Worm (Caenorhabditis elegans) whole organism, young adult: Measurements from ENCODE around the gene C39E9.8.

Source experiments
- F57C9.4 ChIP-seq: sonication (generic microtip); optimal IDR thresholded peaks from 2 replicates; lab custom pipeline; 2017; ENCODE audit warnings: mild to moderate bottlenecking, missing genetic modification characterization, missing compliant biosample characterization
- cebp-1 ChIP-seq, 2 experiments: fragments of 200-800 bp in 1 of 2; sonication (Bioruptor generic) in 1 of 2; sonication (generic microtip) in 1 of 2; IDR thresholded peaks in 1 of 2; optimal IDR thresholded peaks in 1 of 2; 2 replicates each; pipeline versions ENCODE4 v1.3.6 to Lab custom; 2017 to 2022; ENCODE audit warnings: missing compliant biosample characterization in 2 of 2, missing genetic modification characterization in 2 of 2, mild to moderate bottlenecking in 1 of 2, missing genetic modification reagents in 1 of 2, moderate library complexity in 1 of 2
- die-1 ChIP-seq: sonication (generic microtip); optimal IDR thresholded peaks from 2 replicates; lab custom pipeline; 2016; ENCODE audit warnings: missing genotype, mild to moderate bottlenecking, missing genetic modification characterization, missing compliant biosample characterization
- nfya-1 ChIP-seq: sonication (generic microtip); optimal IDR thresholded peaks from 2 replicates; lab custom pipeline; 2017; ENCODE audit warnings: antibody characterized with exemption, missing compliant biosample characterization, missing genetic modification characterization, borderline replicate concordance; ENCODE audit not compliant: insufficient read depth
- ztf-18 ChIP-seq: sonication (generic microtip); optimal IDR thresholded peaks from 2 replicates; lab custom pipeline; 2016; ENCODE audit warnings: missing genotype, mild to moderate bottlenecking, missing genetic modification characterization, missing compliant biosample characterization
- ztf-22 ChIP-seq: fragments of 200-800 bp; sonication (Bioruptor generic); optimal IDR thresholded peaks from 2 replicates; lab custom pipeline; 2018; ENCODE audit warnings: mild to moderate bottlenecking, missing genetic modification characterization, moderate library complexity, missing compliant biosample characterization

DNA sequence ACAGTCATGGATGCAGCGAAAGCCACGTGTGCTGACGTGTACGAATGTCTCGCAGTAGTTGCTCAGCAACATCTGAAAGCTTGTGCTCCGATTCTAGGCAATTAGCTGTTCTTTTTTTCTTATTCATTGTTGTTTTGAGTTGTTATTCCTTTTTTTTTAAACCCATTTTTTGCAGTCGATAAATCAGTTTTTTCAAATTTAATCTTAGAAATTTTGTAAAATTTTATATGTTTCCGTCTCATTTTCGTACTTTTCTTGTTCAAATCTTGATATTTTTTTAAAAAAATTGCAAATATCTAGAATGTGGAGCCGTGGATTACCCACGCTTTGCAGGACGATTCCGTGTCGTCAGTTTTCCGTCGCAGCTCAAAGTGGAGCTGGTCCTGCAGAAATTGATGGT lies 21.2 kb downstream of the C39E9.8 start, which contains the start of gene fask-1:
- no peak for TF ChIP-seq cebp-1 (GFP tag; IDR thresholded peaks at IDR 0.05; lab: Robert Waterston, UW)
- TF ChIP-seq cebp-1 (tag; optimal IDR thresholded peaks at IDR 0.05; lab: Kevin White, UChicago), result no peak
- no peak for TF ChIP-seq ztf-18
- TF ChIP-seq F57C9.4 (tag; lab: Kevin White, UChicago), result no peak
- no peak for TF ChIP-seq nfya-1 (tag; lab: Kevin White, UChicago)
- no peak for TF ChIP-seq die-1 (tag; lab: Kevin White, UChicago)
- no peak for TF ChIP-seq ztf-22 (GFP tag; lab: Kevin White, UChicago)
